Fruit fly (Drosophila melanogaster) whole organism, pupa: ENCODE data around the gene CG43922.

Experiments used
- CG10348 ChIP-seq: fragments of 200-800 bp; sonication (Bioruptor generic); IDR thresholded peaks from 2 replicates; pipeline ENCODE4 v1.3.6; 2022; ENCODE audit warnings: missing biosample characterization, missing genetic modification characterization
- CG12605 ChIP-seq: fragments of 200-800 bp; sonication (Bioruptor generic); IDR thresholded peaks from 2 replicates; pipeline ENCODE4 v1.3.6; 2022; ENCODE audit warnings: missing biosample characterization, missing genetic modification characterization
- CG13204 ChIP-seq: fragments of 200-800 bp; sonication (Bioruptor generic); optimal IDR thresholded peaks from 2 replicates; lab custom pipeline; 2018; ENCODE audit warnings: missing biosample characterization, mild to moderate bottlenecking, missing genetic modification characterization, moderate library complexity
- CG14655 ChIP-seq: fragments of 200-800 bp; sonication (Bioruptor generic); optimal IDR thresholded peaks from 3 replicates; lab custom pipeline; 2017; ENCODE audit warnings: mild to moderate bottlenecking, missing biosample characterization, missing genetic modification reagents, missing genetic modification characterization
- CG15710 ChIP-seq: fragments of 200-800 bp; sonication (Bioruptor generic); optimal IDR thresholded peaks from 2 replicates; lab custom pipeline; 2018; ENCODE audit warnings: missing biosample characterization, mild to moderate bottlenecking, missing genetic modification characterization, moderate library complexity
- CG17806 ChIP-seq: fragments of 200-800 bp; sonication (Bioruptor generic); optimal IDR thresholded peaks from 2 replicates; lab custom pipeline; 2018; ENCODE audit warnings: missing biosample characterization, mild to moderate bottlenecking, missing genetic modification characterization, moderate library complexity
- CG32121 ChIP-seq: fragments of 200-800 bp; sonication (Bioruptor generic); IDR thresholded peaks from 2 replicates; pipeline ENCODE4 v1.3.6; 2022; ENCODE audit warnings: missing biosample characterization, missing genetic modification characterization
- CG34367 ChIP-seq: fragments of 200-800 bp; sonication (Bioruptor generic); optimal IDR thresholded peaks from 2 replicates; lab custom pipeline; 2018; ENCODE audit warnings: missing biosample characterization, mild to moderate bottlenecking, missing genetic modification characterization
- CG4496 ChIP-seq: fragments of 200-800 bp; sonication (Bioruptor generic); IDR thresholded peaks from 3 replicates; pipeline ENCODE4 v1.3.6; 2022; ENCODE audit warnings: missing biosample characterization, missing genetic modification characterization
- CG8159 ChIP-seq: fragments of 200-800 bp; sonication (Bioruptor generic); optimal IDR thresholded peaks from 3 replicates; lab custom pipeline; 2018; ENCODE audit warnings: missing biosample characterization, mild to moderate bottlenecking, missing genetic modification characterization, moderate library complexity
- CG8301 ChIP-seq: fragments of 200-800 bp; sonication (Bioruptor generic); optimal IDR thresholded peaks from 2 replicates; lab custom pipeline; 2018; ENCODE audit warnings: missing biosample characterization, mild to moderate bottlenecking, missing genetic modification characterization
- CG9948 ChIP-seq: fragments of 200-800 bp; sonication (Bioruptor generic); optimal IDR thresholded peaks from 2 replicates; lab custom pipeline; 2018; ENCODE audit warnings: missing biosample characterization, mild to moderate bottlenecking, missing genetic modification characterization, moderate library complexity
- D1 ChIP-seq: fragments of 200-800 bp; sonication (Bioruptor generic); optimal IDR thresholded peaks from 2 replicates; lab custom pipeline; 2018; ENCODE audit warnings: missing biosample characterization, mild to moderate bottlenecking, missing genetic modification characterization, moderate library complexity
- EcR ChIP-seq: fragments of 200-800 bp; sonication (Bioruptor generic); optimal IDR thresholded peaks from 3 replicates; lab custom pipeline; 2019; ENCODE audit warnings: missing biosample characterization, missing genetic modification characterization, mild to moderate bottlenecking, moderate library complexity, missing genetic modification reagents
- Ets98B ChIP-seq: fragments of 200-800 bp; sonication (Bioruptor generic); IDR thresholded peaks from 2 replicates; pipeline ENCODE4 v1.3.6; 2022; ENCODE audit warnings: missing biosample characterization, missing genetic modification characterization
- Pif1A ChIP-seq: fragments of 200-800 bp; sonication (Bioruptor generic); optimal IDR thresholded peaks from 3 replicates; lab custom pipeline; 2016; ENCODE audit warnings: missing biosample characterization, missing genetic modification characterization
- Pif1B ChIP-seq: fragments of 200-800 bp; sonication (Bioruptor generic); optimal IDR thresholded peaks from 3 replicates; lab custom pipeline; 2016; ENCODE audit warnings: missing biosample characterization, missing genetic modification characterization
- Snoo ChIP-seq: fragments of 200-800 bp; sonication (Bioruptor generic); optimal IDR thresholded peaks from 3 replicates; lab custom pipeline; 2017; ENCODE audit warnings: missing biosample characterization, mild to moderate bottlenecking, missing genetic modification characterization, inconsistent platforms
- fd96Ca ChIP-seq: fragments of 200-800 bp; sonication (Bioruptor generic); IDR thresholded peaks from 3 replicates; pipeline ENCODE4 v1.3.6; 2022; ENCODE audit warnings: missing biosample characterization, missing genetic modification characterization
- gl ChIP-seq: fragments of 200-800 bp; sonication (Bioruptor generic); optimal IDR thresholded peaks from 2 replicates; lab custom pipeline; 2018; ENCODE audit warnings: missing biosample characterization, mild to moderate bottlenecking, missing genetic modification characterization
- rn ChIP-seq: fragments of 200-800 bp; sonication (Bioruptor generic); IDR thresholded peaks from 2 replicates; pipeline ENCODE4 v1.3.6; 2022; ENCODE audit warnings: missing biosample characterization, missing genetic modification characterization

The CG43922 gene

DNA sequence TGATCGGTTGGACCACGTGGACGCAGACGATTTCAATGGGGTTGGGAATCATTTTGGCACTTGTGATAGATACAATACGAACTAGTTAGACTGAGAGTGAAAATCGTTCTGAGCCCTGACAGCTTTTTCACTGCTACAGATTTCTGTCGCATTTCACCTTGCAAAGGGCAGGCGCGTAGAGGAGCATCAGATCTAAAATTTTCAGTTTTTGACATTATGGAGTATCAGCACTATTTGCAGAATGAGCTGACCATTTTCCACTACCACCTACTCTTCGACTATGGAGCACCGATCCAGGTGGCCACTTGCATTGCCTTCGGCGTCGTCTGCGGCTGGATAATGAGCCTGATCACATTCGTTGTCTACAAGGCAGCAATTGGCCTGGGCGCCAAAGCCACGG, at the start of gene CG43922, which contains the start of gene CG13984:
TSS of gene CG43922 (minus strand) at position 101 of the 400 bp plus-strand sequence.
TSS of gene CG13984 (plus strand) at position 169 of the 400 bp plus-strand sequence.
- TF ChIP-seq D1 (tag; lab: Kevin White, UChicago) (no peak), CG32121 (GFP tag; lab: Robert Waterston, UW) (no peak), CG13204 (GFP tag; lab: Kevin White, UChicago) (no peak), gl (tag; lab: Kevin White, UChicago) (no peak), Pif1A (GFP tag; lab: Kevin White, UChicago) (no peak), CG12605 (GFP tag; lab: Robert Waterston, UW) (no peak), CG8159 (tag; lab: Kevin White, UChicago) (no peak), CG17806 (no peak), CG9948 (no peak), CG8301 (tag; lab: Kevin White, UChicago) (no peak), EcR (GFP tag; lab: Kevin White, UChicago) (no peak), CG10348 (GFP tag; lab: Robert Waterston, UW) (no peak), rn (GFP tag; lab: Robert Waterston, UW) (no peak), Ets98B (GFP tag; lab: Robert Waterston, UW) (no peak), CG4496 (GFP tag; lab: Robert Waterston, UW) (no peak), CG14655 (GFP tag; lab: Kevin White, UChicago) (no peak)

- no peak for TF ChIP-seq Pif1A (GFP tag; lab: Kevin White, UChicago)
- TF ChIP-seq EcR (GFP tag; lab: Kevin White, UChicago), result no peak
- no peak for TF ChIP-seq CG4496 (GFP tag; lab: Robert Waterston, UW)
- TF ChIP-seq CG9948, result no peak
- TF ChIP-seq fd96Ca, result no peak
- no peak for TF ChIP-seq CG8301 (tag; lab: Kevin White, UChicago)
Observed at dm6 chr2L:6358218-6358617, 49.7 kb upstream of the CG43922 start, which contains the start of gene CG9500. Gene CG9500, minus strand, starts transcription at chr2L:6358318.

dm6 chr2L:6356686-6357362, 48.3 kb upstream of the CG43922 start:
- TF ChIP-seq CG14655 (GFP tag; lab: Kevin White, UChicago) (peak; percentile 48), fd96Ca (no peak), CG4496 (GFP tag; lab: Robert Waterston, UW) (peak; percentile 56; the same call in 1 of the 3 replicates), CG9948 (no peak), CG10348 (GFP tag; lab: Robert Waterston, UW) (no peak), CG8159 (tag; lab: Kevin White, UChicago) (peak; percentile 13)

DNA sequence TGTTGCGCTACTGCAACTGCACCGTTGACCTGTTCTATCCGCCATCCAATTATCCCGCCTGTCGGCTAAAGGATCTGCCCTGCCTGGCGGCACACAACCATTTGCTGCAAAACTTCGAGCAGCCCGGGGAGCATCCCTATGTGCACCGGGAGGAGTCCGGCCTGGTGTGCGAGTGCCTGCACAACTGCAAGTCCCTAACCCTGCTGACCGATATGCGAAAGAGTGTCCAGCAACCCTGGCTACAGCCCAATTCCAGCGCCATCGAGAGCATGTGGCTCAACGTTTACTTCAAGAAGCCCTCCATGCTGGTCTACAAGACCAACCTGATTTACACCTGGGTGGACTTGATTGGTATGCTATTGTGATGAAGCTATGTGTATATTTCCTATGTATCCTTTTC, 47.6 kb upstream of the CG43922 start:
- no peak for TF ChIP-seq CG13204 (GFP tag; lab: Kevin White, UChicago)
- no peak for TF ChIP-seq CG34367
- TF ChIP-seq CG17806, result no peak
- TF ChIP-seq rn (GFP tag; lab: Robert Waterston, UW), result no peak
- no peak for TF ChIP-seq CG32121 (GFP tag; lab: Robert Waterston, UW)
- TF ChIP-seq EcR (GFP tag; lab: Kevin White, UChicago), result no peak
- TF ChIP-seq CG15710 (tag; lab: Kevin White, UChicago), result no peak
- TF ChIP-seq CG14655 (GFP tag; lab: Kevin White, UChicago), result no peak
- TF ChIP-seq CG8301 (tag; lab: Kevin White, UChicago), result no peak
- no peak for TF ChIP-seq D1 (tag; lab: Kevin White, UChicago)
- no peak for TF ChIP-seq Pif1A (GFP tag; lab: Kevin White, UChicago)
- no peak for TF ChIP-seq CG9948
- TF ChIP-seq fd96Ca, result no peak
- no peak for TF ChIP-seq Pif1B (GFP tag; lab: Kevin White, UChicago)
- TF ChIP-seq CG4496 (GFP tag; lab: Robert Waterston, UW), result no peak
- no peak for TF ChIP-seq CG8159 (tag; lab: Kevin White, UChicago)
- no peak for TF ChIP-seq gl (tag; lab: Kevin White, UChicago)
- no peak for TF ChIP-seq CG10348 (GFP tag; lab: Robert Waterston, UW)
- no peak for TF ChIP-seq Ets98B (GFP tag; lab: Robert Waterston, UW)

DNA sequence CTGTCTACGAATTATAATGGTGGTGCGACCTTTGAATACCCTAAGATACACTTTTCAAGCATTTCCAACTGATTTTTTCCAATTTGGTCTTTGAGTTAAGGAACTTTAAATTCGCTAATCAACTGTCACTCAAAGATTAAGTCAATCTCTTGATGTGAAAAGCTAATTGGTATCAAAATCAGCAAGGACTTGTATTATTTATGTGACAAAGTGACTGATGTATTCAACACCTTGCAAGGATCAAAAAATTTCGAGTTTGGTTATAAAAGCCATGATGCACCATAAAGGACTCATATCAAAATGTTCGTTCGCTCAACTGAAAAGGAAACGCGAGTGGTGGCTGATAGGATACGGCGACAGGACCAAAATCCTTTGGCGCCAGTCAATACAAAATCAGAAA, 46.1 kb upstream of the CG43922 start, which contains the start of gene ppk14:
TSS of gene ppk14 (plus strand) at position 301 of the 400 bp plus-strand sequence.
- no peak for TF ChIP-seq Ets98B (GFP tag; lab: Robert Waterston, UW)
- no peak for TF ChIP-seq gl (tag; lab: Kevin White, UChicago)

- TF ChIP-seq EcR (GFP tag; lab: Kevin White, UChicago) (no peak), rn (GFP tag; lab: Robert Waterston, UW) (no peak), CG9948 (no peak), D1 (tag; lab: Kevin White, UChicago) (no peak), CG12605 (GFP tag; lab: Robert Waterston, UW) (no peak), CG15710 (tag; lab: Kevin White, UChicago) (no peak), Ets98B (GFP tag; lab: Robert Waterston, UW) (no peak), CG4496 (GFP tag; lab: Robert Waterston, UW) (no peak), CG8159 (tag; lab: Kevin White, UChicago) (no peak), Pif1A (GFP tag; lab: Kevin White, UChicago) (no peak), Snoo (tag; lab: Kevin White, UChicago) (no peak), CG14655 (GFP tag; lab: Kevin White, UChicago) (no peak)
Observed at dm6 chr2L:6354231-6354630, 45.7 kb upstream of the CG43922 start, which contains the start of gene ppk7. Gene ppk7, minus strand, starts transcription at chr2L:6354331.
